Fruit fly (Drosophila melanogaster): ENCODE results near the gene mud.

Gene mud

dm6 chrX:14213509-14214154, 33.9 kb upstream of the mud start (continued):
- TF ChIP-seq prd (optimal IDR thresholded peaks at IDR 0.05) (no peak), prd (GFP tag; IDR thresholded peaks at IDR 0.05) (peak; percentile 35; the same call in 1 of the 3 replicates), row (GFP tag; IDR thresholded peaks at IDR 0.05) (peak; percentile 59), CG12659 (GFP tag; optimal IDR thresholded peaks at IDR 0.05) (peak; percentile 31), CG30020 (tag; optimal IDR thresholded peaks at IDR 0.05) (no peak), CG13775 (GFP tag; optimal IDR thresholded peaks at IDR 0.05) (no peak), Sox102F (GFP tag; optimal IDR thresholded peaks at IDR 0.05) (peak; percentile 51), gsb (GFP tag; IDR thresholded peaks at IDR 0.05) (no peak), wor (GFP tag; IDR thresholded peaks at IDR 0.05) (no peak), usp (GFP tag; optimal IDR thresholded peaks at IDR 0.05) (no peak), seq (GFP tag; IDR thresholded peaks at IDR 0.05) (peak; percentile 45; the same call in 1 of the 2 replicates), sug (tag; optimal IDR thresholded peaks at IDR 0.05) (peak; percentile 14), lab (GFP tag; optimal IDR thresholded peaks at IDR 0.05) (peak; percentile 12), HLHmδ (GFP tag; optimal IDR thresholded peaks at IDR 0.05) (no peak), Hmr (GFP tag; optimal IDR thresholded peaks at IDR 0.05) (peak; percentile 12), Blimp-1 (GFP tag; optimal IDR thresholded peaks at IDR 0.05) (peak; percentile 32), dpn (GFP tag; optimal IDR thresholded peaks at IDR 0.05) (peak; percentile 10 to 35), Deaf1 (tag; optimal IDR thresholded peaks at IDR 0.05) (peak; percentile 74), CG4360 (GFP tag; IDR thresholded peaks at IDR 0.05) (no peak), Dip3 (GFP tag; optimal IDR thresholded peaks at IDR 0.05) (no peak), Dll (GFP tag; IDR thresholded peaks at IDR 0.05; ENCODE audit: partially characterized antibody) (0 out of 4 replicates have a peak, but pooled peaks have one; percentile 23), CG2129 (GFP tag; IDR thresholded peaks at IDR 0.05; ENCODE audit: partially characterized antibody) (no peak), disco-r (GFP tag; optimal IDR thresholded peaks at IDR 0.05) (no peak), CG10209 (GFP tag; optimal IDR thresholded peaks at IDR 0.05) (no peak), CG3065 (GFP tag; optimal IDR thresholded peaks at IDR 0.05) (no peak), E2f1 (GFP tag; IDR thresholded peaks at IDR 0.05) (peak; percentile 45; the same call in 1 of the 2 replicates), Nf-YA (GFP tag; IDR thresholded peaks at IDR 0.05) (no peak), nerfin-1 (tag; optimal IDR thresholded peaks at IDR 0.05) (peak; percentile 24), aop (GFP tag; IDR thresholded peaks at IDR 0.05) (no peak), bsh (GFP tag; optimal IDR thresholded peaks at IDR 0.05) (peak in 1 of 2 experiments; percentile 52), CG2120 (GFP tag; optimal IDR thresholded peaks at IDR 0.05) (peak; percentile 50), Hr39 (optimal IDR thresholded peaks at IDR 0.05) (no peak), Dbx (GFP tag; IDR thresholded peaks at IDR 0.05) (0 out of 3 replicates have a peak, but pooled peaks have one; percentile 14), stwl (tag; optimal IDR thresholded peaks at IDR 0.05) (peak; percentile 55), CG7271 (tag; optimal IDR thresholded peaks at IDR 0.05) (no peak), CG1832 (GFP tag; optimal IDR thresholded peaks at IDR 0.05) (no peak), maf-S (GFP tag; optimal IDR thresholded peaks at IDR 0.05) (no peak), Sox100B (GFP tag; optimal IDR thresholded peaks at IDR 0.05) (peak; percentile 36), gce (GFP tag; IDR thresholded peaks at IDR 0.05) (no peak), CG7987 (GFP tag; optimal IDR thresholded peaks at IDR 0.05) (no peak), phol (tag; optimal IDR thresholded peaks at IDR 0.05) (peak; percentile 50), CG2678 (tag; optimal IDR thresholded peaks at IDR 0.05) (peak; percentile 56), HHEX (GFP tag; optimal IDR thresholded peaks at IDR 0.05) (peak; percentile 61), CG15514 (GFP tag; optimal IDR thresholded peaks at IDR 0.05) (peak; percentile 3), CG10431 (GFP tag; optimal IDR thresholded peaks at IDR 0.05) (no peak), CG10366 (GFP tag; IDR thresholded peaks at IDR 0.05) (no peak), CG4424 (GFP tag; optimal IDR thresholded peaks at IDR 0.05) (peak; percentile 43), cg (GFP tag; optimal IDR thresholded peaks at IDR 0.05) (peak; percentile 64), CG3847 (GFP tag; IDR thresholded peaks at IDR 0.05) (no peak)

Data from whole organism, embryonic.